Fruit fly (Drosophila melanogaster) whole organism, embryonic: ENCODE results near the gene CG14237.

ENCODE experiments used
- Atf6 ChIP-seq: fragments of 200-800 bp; sonication (Bioruptor generic); IDR thresholded peaks from 2 replicates; pipeline ENCODE4 v1.3.6; 2022; ENCODE audit warnings: missing biosample characterization, missing genetic modification characterization
- B-H1 ChIP-seq: fragments of 200-800 bp; sonication (Bioruptor generic); IDR thresholded peaks from 3 replicates; pipeline ENCODE4 v1.3.6; 2022; ENCODE audit warnings: missing biosample characterization, missing genetic modification characterization
- CG11504 ChIP-seq: fragments of 200-800 bp; sonication (Bioruptor generic); optimal IDR thresholded peaks from 3 replicates; lab custom pipeline; 2019; ENCODE audit warnings: missing biosample characterization, mild to moderate bottlenecking, missing genetic modification characterization, moderate library complexity
- CG11696 ChIP-seq: fragments of 200-800 bp; sonication (Bioruptor generic); IDR thresholded peaks from 2 replicates; pipeline ENCODE4 v1.3.6; 2022; ENCODE audit warnings: missing biosample characterization, missing genetic modification characterization
- CG12071 ChIP-seq: fragments of 200-800 bp; sonication (Bioruptor generic); optimal IDR thresholded peaks from 3 replicates; lab custom pipeline; 2018; ENCODE audit warnings: missing biosample characterization, mild to moderate bottlenecking, missing genetic modification characterization
- CG12391 ChIP-seq: fragments of 200-800 bp; sonication (Bioruptor generic); optimal IDR thresholded peaks from 3 replicates; lab custom pipeline; 2018; ENCODE audit warnings: missing biosample characterization, mild to moderate bottlenecking, missing genetic modification characterization, moderate library complexity
- CG14710 ChIP-seq: fragments of 200-800 bp; sonication (Bioruptor generic); optimal IDR thresholded peaks from 3 replicates; lab custom pipeline; 2019; ENCODE audit warnings: missing biosample characterization, mild to moderate bottlenecking, missing genetic modification characterization, moderate library complexity
- CG15073 ChIP-seq: fragments of 200-800 bp; sonication (Bioruptor generic); optimal IDR thresholded peaks from 2 replicates; lab custom pipeline; 2016; ENCODE audit warnings: missing biosample characterization, missing genetic modification characterization
- CG15514 ChIP-seq: fragments of 200-800 bp; sonication (Bioruptor generic); optimal IDR thresholded peaks from 3 replicates; lab custom pipeline; 2017; ENCODE audit warnings: missing biosample characterization, missing genetic modification characterization, mild to moderate bottlenecking, moderate library complexity, missing genetic modification reagents
- CG17568 ChIP-seq: fragments of 200-800 bp; sonication (Bioruptor generic); optimal IDR thresholded peaks from 2 replicates; lab custom pipeline; 2018; ENCODE audit warnings: missing biosample characterization, mild to moderate bottlenecking, missing genetic modification characterization, moderate library complexity
- CG2120 ChIP-seq: fragments of 200-800 bp; sonication (Bioruptor generic); optimal IDR thresholded peaks from 3 replicates; lab custom pipeline; 2016; ENCODE audit warnings: missing biosample characterization, missing genetic modification characterization
- CG2889 ChIP-seq: fragments of 200-800 bp; sonication (Bioruptor generic); IDR thresholded peaks from 3 replicates; pipeline ENCODE4 v1.3.6; 2022; ENCODE audit warnings: missing biosample characterization, missing genetic modification characterization
- CG31224 ChIP-seq: fragments of 200-800 bp; sonication (Bioruptor generic); IDR thresholded peaks from 2 replicates; pipeline ENCODE4 v1.3.6; 2022; ENCODE audit warnings: missing biosample characterization, missing genetic modification characterization
- CG34422 ChIP-seq: fragments of 200-800 bp; sonication (Bioruptor generic); IDR thresholded peaks from 3 replicates; pipeline ENCODE4 v1.3.6; 2022; ENCODE audit warnings: missing biosample characterization, missing genetic modification characterization
- CG4404 ChIP-seq: fragments of 200-800 bp; sonication (Bioruptor generic); IDR thresholded peaks from 2 replicates; pipeline ENCODE4 v1.3.6; 2022; ENCODE audit warnings: missing biosample characterization, missing genetic modification characterization
- CG4424 ChIP-seq: fragments of 200-800 bp; sonication (Bioruptor generic); optimal IDR thresholded peaks from 3 replicates; lab custom pipeline; 2016; ENCODE audit warnings: missing biosample characterization, missing genetic modification characterization
- CG6272 ChIP-seq: fragments of 200-800 bp; sonication (Bioruptor generic); IDR thresholded peaks from 2 replicates; pipeline ENCODE4 v1.3.6; 2022; ENCODE audit warnings: missing biosample characterization, missing genetic modification characterization
- CG6689 ChIP-seq: fragments of 200-800 bp; sonication (Bioruptor generic); IDR thresholded peaks from 2 replicates; pipeline ENCODE4 v1.3.6; 2022; ENCODE audit warnings: missing biosample characterization, missing genetic modification characterization
- CG6791 ChIP-seq: fragments of 200-800 bp; sonication (Bioruptor generic); IDR thresholded peaks from 3 replicates; pipeline ENCODE4 v1.3.6; 2022; ENCODE audit warnings: missing biosample characterization, missing genetic modification characterization; ENCODE audit not compliant: partially characterized antibody
- CG6813 ChIP-seq: fragments of 200-800 bp; sonication (Bioruptor generic); optimal IDR thresholded peaks from 2 replicates; lab custom pipeline; 2017; ENCODE audit warnings: missing biosample characterization, missing genetic modification characterization, mild to moderate bottlenecking, moderate library complexity, missing genetic modification reagents
- CG7556 ChIP-seq: fragments of 200-800 bp; sonication (Bioruptor generic); optimal IDR thresholded peaks from 2 replicates; lab custom pipeline; 2017; ENCODE audit warnings: missing biosample characterization, mild to moderate bottlenecking, missing genetic modification characterization
- CG9215 ChIP-seq: fragments of 200-800 bp; sonication (Bioruptor generic); IDR thresholded peaks from 2 replicates; pipeline ENCODE4 v1.3.6; 2022; ENCODE audit warnings: missing biosample characterization, missing genetic modification characterization
- CG9437 ChIP-seq: fragments of 200-800 bp; sonication (Bioruptor generic); optimal IDR thresholded peaks from 2 replicates; lab custom pipeline; 2018; ENCODE audit warnings: missing biosample characterization, mild to moderate bottlenecking, missing genetic modification characterization
- CG9817 ChIP-seq: fragments of 200-800 bp; sonication (Bioruptor generic); optimal IDR thresholded peaks from 2 replicates; lab custom pipeline; 2018; ENCODE audit warnings: missing biosample characterization, mild to moderate bottlenecking, missing genetic modification characterization, moderate library complexity
- Dip3 ChIP-seq: fragments of 200-800 bp; sonication (Bioruptor generic); optimal IDR thresholded peaks from 3 replicates; lab custom pipeline; 2016; ENCODE audit warnings: missing biosample characterization, missing genetic modification characterization
- Fer2 ChIP-seq: fragments of 200-800 bp; sonication (Bioruptor generic); optimal IDR thresholded peaks from 2 replicates; lab custom pipeline; 2018; ENCODE audit warnings: missing biosample characterization, mild to moderate bottlenecking, missing genetic modification characterization, moderate library complexity
- HmgZ ChIP-seq: fragments of 200-800 bp; sonication (Bioruptor generic); optimal IDR thresholded peaks from 2 replicates; lab custom pipeline; 2018; ENCODE audit warnings: missing biosample characterization, mild to moderate bottlenecking, missing genetic modification characterization
- Lim3 ChIP-seq: fragments of 200-800 bp; sonication (Bioruptor generic); IDR thresholded peaks from 2 replicates; pipeline ENCODE4 v1.3.6; 2022; ENCODE audit warnings: missing biosample characterization, missing genetic modification characterization
- MESR4 ChIP-seq: fragments of 200-800 bp; sonication (Bioruptor generic); optimal IDR thresholded peaks from 2 replicates; lab custom pipeline; 2018; ENCODE audit warnings: missing biosample characterization, mild to moderate bottlenecking, missing genetic modification characterization, moderate library complexity
- Myb ChIP-seq: fragments of 200-800 bp; sonication (Bioruptor generic); optimal IDR thresholded peaks from 2 replicates; lab custom pipeline; 2016; ENCODE audit warnings: missing biosample characterization, missing genetic modification characterization
- Ptx1 ChIP-seq: fragments of 200-800 bp; sonication (Bioruptor generic); IDR thresholded peaks from 2 replicates; pipeline ENCODE4 v1.3.6; 2022; ENCODE audit warnings: missing biosample characterization, missing genetic modification characterization
- az2 ChIP-seq: fragments of 200-800 bp; sonication (Bioruptor generic); optimal IDR thresholded peaks from 3 replicates; lab custom pipeline; 2016; ENCODE audit warnings: missing biosample characterization, missing genetic modification characterization
- bsh ChIP-seq, 2 experiments: fragments of 200-800 bp; sonication (Bioruptor generic); optimal IDR thresholded peaks; 2 replicates each; lab custom pipeline; 2017 to 2018; ENCODE audit warnings: mild to moderate bottlenecking in 2 of 2, missing biosample characterization in 2 of 2, missing genetic modification characterization in 2 of 2, moderate library complexity in 1 of 2
- dan ChIP-seq: fragments of 200-800 bp; sonication (Bioruptor generic); IDR thresholded peaks from 2 replicates; pipeline ENCODE4 v1.3.6; 2022; ENCODE audit warnings: missing biosample characterization, missing genetic modification characterization
- dpn ChIP-seq, 2 experiments: fragments of 200-800 bp; sonication (Bioruptor generic); optimal IDR thresholded peaks; 3 replicates each; lab custom pipeline; 2016; ENCODE audit warnings: missing biosample characterization in 2 of 2, missing genetic modification characterization in 2 of 2
- dysf ChIP-seq: fragments of 200-800 bp; sonication (Bioruptor generic); IDR thresholded peaks from 3 replicates; pipeline ENCODE4 v1.3.6; 2022; ENCODE audit warnings: missing biosample characterization, missing genetic modification characterization
- fd96Cb ChIP-seq: fragments of 200-800 bp; sonication (Bioruptor generic); optimal IDR thresholded peaks from 2 replicates; lab custom pipeline; 2018; ENCODE audit warnings: missing biosample characterization, mild to moderate bottlenecking, missing genetic modification characterization, moderate library complexity
- gcm2 ChIP-seq: fragments of 200-800 bp; sonication (Bioruptor generic); optimal IDR thresholded peaks from 2 replicates; lab custom pipeline; 2016; ENCODE audit warnings: missing biosample characterization, missing genetic modification characterization
- grn ChIP-seq: fragments of 200-800 bp; sonication (Bioruptor generic); optimal IDR thresholded peaks from 3 replicates; lab custom pipeline; 2017; ENCODE audit warnings: missing biosample characterization, missing genetic modification characterization
- gt ChIP-seq: fragments of 200-800 bp; sonication (Bioruptor generic); IDR thresholded peaks from 2 replicates; pipeline ENCODE4 v1.3.6; 2022; ENCODE audit warnings: missing biosample characterization, missing genetic modification characterization
- h ChIP-seq: fragments of >200 bp; optimal IDR thresholded peaks from 2 replicates; lab custom pipeline; 2017
- hth ChIP-seq: fragments of >200 bp; optimal IDR thresholded peaks from 2 replicates; lab custom pipeline; 2017; ENCODE audit warnings: inconsistent platforms
- lab ChIP-seq: fragments of 200-800 bp; sonication (Bioruptor generic); optimal IDR thresholded peaks from 3 replicates; lab custom pipeline; 2017; ENCODE audit warnings: missing biosample characterization, missing genetic modification characterization, mild to moderate bottlenecking, moderate library complexity, missing genetic modification reagents
- otp ChIP-seq: fragments of 200-800 bp; sonication (Bioruptor generic); IDR thresholded peaks from 3 replicates; pipeline ENCODE4, ENCODE4 v1.3.6; 2022; ENCODE audit warnings: missing biosample characterization, missing genetic modification characterization
- pfk ChIP-seq: fragments of 200-800 bp; sonication (Bioruptor generic); optimal IDR thresholded peaks from 2 replicates; lab custom pipeline; 2018; ENCODE audit warnings: missing biosample characterization, mild to moderate bottlenecking, missing genetic modification characterization, moderate library complexity
- pho ChIP-seq: fragments of 200-800 bp; sonication (Bioruptor generic); optimal IDR thresholded peaks from 2 replicates; lab custom pipeline; 2016; ENCODE audit warnings: missing biosample characterization, missing genetic modification characterization
- pnt ChIP-seq: fragments of 200-800 bp; sonication (Bioruptor generic); optimal IDR thresholded peaks from 3 replicates; lab custom pipeline; 2016; ENCODE audit warnings: missing biosample characterization, missing genetic modification characterization
- pzg ChIP-seq: fragments of 200-800 bp; sonication (Bioruptor generic); optimal IDR thresholded peaks from 3 replicates; lab custom pipeline; 2018; ENCODE audit warnings: missing biosample characterization, mild to moderate bottlenecking, missing genetic modification characterization, moderate library complexity
- ranshi ChIP-seq: fragments of 200-800 bp; sonication (Bioruptor generic); IDR thresholded peaks from 2 replicates; pipeline ENCODE4 v1.3.6; 2022; ENCODE audit warnings: missing biosample characterization, missing genetic modification characterization
- sens ChIP-seq: fragments of 200-800 bp; sonication (Bioruptor generic); peaks from one replicate; lab custom pipeline; 2016; ENCODE audit warnings: missing biosample characterization, missing genetic modification characterization
- sr ChIP-seq: fragments of 200-800 bp; sonication (Bioruptor generic); IDR thresholded peaks from 3 replicates; pipeline ENCODE4 v1.3.6; 2022; ENCODE audit warnings: missing biosample characterization, missing genetic modification characterization
- trh ChIP-seq: fragments of 200-800 bp; sonication (Bioruptor generic); optimal IDR thresholded peaks from 2 replicates; lab custom pipeline; 2016; ENCODE audit warnings: missing biosample characterization, missing genetic modification characterization

The CG14237 gene

dm6 chr3R:26436540-26436939 is 20.1 kb upstream of the CG14237 start (continued):
- no peak for TF ChIP-seq CG9817 (tag; lab: Kevin White, UChicago)
- TF ChIP-seq CG2889, result 0 out of 3 replicates have a peak, but pooled peaks have one; percentile 22
- TF ChIP-seq gcm2 (GFP tag; lab: Kevin White, UChicago), result no peak
- TF ChIP-seq CG11696, result 0 out of 2 replicates have a peak, but pooled peaks have one; percentile 32
- TF ChIP-seq ranshi (GFP tag; lab: Robert Waterston, UW), result peak; percentile 43; the same call in 1 of the 2 replicates
- 0 out of 2 replicates have a peak, but pooled peaks have one; percentile 33 for TF ChIP-seq CG4404 (GFP tag; lab: Robert Waterston, UW)
- no peak for TF ChIP-seq CG15514
- TF ChIP-seq gt (GFP tag; lab: Robert Waterston, UW), result no peak
- peak; percentile 43 for TF ChIP-seq CG12391 (tag; lab: Kevin White, UChicago)
- TF ChIP-seq CG17568 (GFP tag; lab: Kevin White, UChicago), result no peak
- TF ChIP-seq CG11504 (tag; lab: Kevin White, UChicago), result peak; percentile 71
- TF ChIP-seq Lim3 (GFP tag; lab: Robert Waterston, UW), result no peak
- peak; percentile 36 for TF ChIP-seq CG7556 (GFP tag; lab: Kevin White, UChicago)
- TF ChIP-seq HmgZ, result no peak
- peak; percentile 47; the same call in 1 of the 3 replicates for TF ChIP-seq CG34422 (GFP tag; lab: Robert Waterston, UW)
- peak; percentile 2 for TF ChIP-seq CG9437 (GFP tag; lab: Kevin White, UChicago)
- no peak for TF ChIP-seq CG31224
- TF ChIP-seq lab (GFP tag; lab: Kevin White, UChicago), result peak; percentile 20
- TF ChIP-seq az2 (GFP tag; lab: Kevin White, UChicago), result peak; percentile 46
- no peak for TF ChIP-seq sr (GFP tag; lab: Robert Waterston, UW)
- TF ChIP-seq trh (GFP tag; lab: Kevin White, UChicago), result peak; percentile 41
- TF ChIP-seq B-H1 (GFP tag; lab: Robert Waterston, UW), result no peak
- no peak for TF ChIP-seq pho
- no peak for TF ChIP-seq pzg (GFP tag; lab: Kevin White, UChicago)
- TF ChIP-seq Myb (GFP tag; lab: Kevin White, UChicago), result peak; percentile 5
- peak; percentile 84 for TF ChIP-seq sens (GFP tag; lab: Kevin White, UChicago)
- no peak for TF ChIP-seq hth (lab: Kevin White, UChicago)
- TF ChIP-seq pnt (GFP tag; lab: Kevin White, UChicago), result peak; percentile 29
- no peak for TF ChIP-seq grn
- peak; percentile 45 for TF ChIP-seq Ptx1
- peak; percentile 20 for TF ChIP-seq CG2120
- no peak for TF ChIP-seq MESR4 (GFP tag; lab: Kevin White, UChicago)
- peak in 1 of 2 experiments; percentile 62 for TF ChIP-seq bsh (GFP tag; optimal IDR thresholded peaks at IDR 0.05; lab: Kevin White, UChicago)
- peak; percentile 42 to 53 for TF ChIP-seq dpn (GFP tag; optimal IDR thresholded peaks at IDR 0.05; lab: Kevin White, UChicago)
- no peak for TF ChIP-seq CG6791
- no peak for TF ChIP-seq dan (GFP tag; lab: Robert Waterston, UW)
- no peak for TF ChIP-seq CG14710 (tag; lab: Kevin White, UChicago)
- no peak for TF ChIP-seq CG6272
- no peak for TF ChIP-seq CG9215 (GFP tag; lab: Robert Waterston, UW)
- no peak for TF ChIP-seq CG6813 (GFP tag; lab: Kevin White, UChicago)
- TF ChIP-seq Atf6 (GFP tag; lab: Robert Waterston, UW), result peak; percentile 48; the same call in 1 of the 2 replicates
- no peak for TF ChIP-seq otp (GFP tag; lab: Robert Waterston, UW)
- TF ChIP-seq Fer2 (tag; lab: Kevin White, UChicago), result no peak
- 0 out of 3 replicates have a peak, but pooled peaks have one; percentile 40 for TF ChIP-seq dysf
- TF ChIP-seq CG4424 (GFP tag; lab: Kevin White, UChicago), result peak; percentile 39
- no peak for TF ChIP-seq CG15073 (GFP tag; lab: Kevin White, UChicago)
- TF ChIP-seq pfk (GFP tag; lab: Kevin White, UChicago), result no peak
- TF ChIP-seq CG12071 (GFP tag; lab: Kevin White, UChicago), result peak; percentile 40
- peak; percentile 50 for TF ChIP-seq CG6689 (GFP tag; lab: Robert Waterston, UW)
- TF ChIP-seq h (lab: Kevin White, UChicago), result no peak
- TF ChIP-seq Dip3 (GFP tag; lab: Kevin White, UChicago), result no peak
- peak; percentile 48 for TF ChIP-seq fd96Cb
